Fruit fly (Drosophila melanogaster): Measurements from ENCODE around the gene Chrac-16.

DNA sequence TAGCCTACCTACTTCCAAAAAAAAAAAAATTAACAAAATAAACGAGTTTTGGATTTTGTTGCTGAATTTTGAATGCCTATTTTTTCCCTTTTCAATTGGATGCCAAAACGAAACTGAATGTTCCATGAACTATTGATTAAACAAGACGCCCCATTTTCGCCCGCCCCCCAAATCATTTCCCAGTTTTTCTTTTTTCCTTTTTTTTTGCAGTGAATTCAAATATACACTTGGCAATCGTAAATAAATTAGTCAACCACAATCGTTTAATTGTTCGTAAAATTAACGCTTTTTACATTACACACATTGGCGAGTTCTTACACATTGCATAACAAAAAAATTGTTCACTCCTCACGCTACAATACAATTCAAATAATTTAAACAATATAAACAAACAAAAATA, 25.1 kb downstream of the Chrac-16 start, which contains the start of gene CG18130:
- TF ChIP-seq CG1620 (GFP tag; optimal IDR thresholded peaks at IDR 0.05) = no peak
- no peak for TF ChIP-seq CG14711 (tag; optimal IDR thresholded peaks at IDR 0.05)
- TF ChIP-seq bab1 (GFP tag; optimal IDR thresholded peaks at IDR 0.05) = no peak
- TF ChIP-seq Crg-1 (GFP tag; optimal IDR thresholded peaks at IDR 0.05) = no peak
